Worm (Caenorhabditis elegans): ENCODE results near the gene F19C6.5.

F19C6.5 gene

ce11 chrX:9940524-9940923 is 44.2 kb downstream of the F19C6.5 start:
- no peak for TF ChIP-seq zfh-2 (GFP tag; conservative IDR thresholded peaks at IDR 0.05)
- TF ChIP-seq F10E7.11 (tag; optimal IDR thresholded peaks at IDR 0.05), result no peak

ce11 chrX:9938537-9938936 is 46.2 kb downstream of the F19C6.5 start, which contains the start of the genes C17G1.5 and C17G1.14:
Gene C17G1.5 (plus strand): TSS chrX:9938802.
Gene C17G1.14 (plus strand): TSS chrX:9938813.
- TF ChIP-seq cebp-1 (GFP tag; IDR thresholded peaks at IDR 0.05) (peak; percentile 39; the same call in 1 of the 2 replicates), cebp-1 (tag; optimal IDR thresholded peaks at IDR 0.05) (peak; percentile 73), snpc-3.4 (tag; optimal IDR thresholded peaks at IDR 0.05) (no peak)

ce11 chrX:9938091-9938490 is 46.6 kb downstream of the F19C6.5 start:
- TF ChIP-seq F57C9.4 (tag; optimal IDR thresholded peaks at IDR 0.05) (no peak), egrh-3 (GFP tag; IDR thresholded peaks at IDR 0.05) (no peak), pbrm-1 (GFP tag; IDR thresholded peaks at IDR 0.05) (no peak), die-1 (tag; optimal IDR thresholded peaks at IDR 0.05) (no peak), ama-1 (optimal IDR thresholded peaks at IDR 0.05) (no peak), ama-1 (GFP tag; optimal IDR thresholded peaks at IDR 0.05) (no peak), rcor-1 (GFP tag; IDR thresholded peaks at IDR 0.05) (no peak), ceh-40 (GFP tag; IDR thresholded peaks at IDR 0.05) (no peak), snpc-4 (GFP tag; optimal IDR thresholded peaks at IDR 0.05) (no peak), snpc-4 (tag; optimal IDR thresholded peaks at IDR 0.05) (no peak), nfya-1 (tag; optimal IDR thresholded peaks at IDR 0.05; ENCODE audit: borderline replicate concordance, insufficient read depth) (no peak), F57A8.1 (GFP tag; optimal IDR thresholded peaks at IDR 0.05) (no peak), Y67H2A.10 (GFP tag; conservative IDR thresholded peaks at IDR 0.05) (no peak), F39B2.1 (GFP tag; IDR thresholded peaks at IDR 0.05) (no peak), nfya-2 (GFP tag; IDR thresholded peaks at IDR 0.05) (no peak), athp-1 (tag; optimal IDR thresholded peaks at IDR 0.05) (no peak)

ce11 chrX:9934009-9934323 is 50.8 kb downstream of the F19C6.5 start:
- TF ChIP-seq sdz-38 (tag; optimal IDR thresholded peaks at IDR 0.05) (no peak), nhr-80 (tag; optimal IDR thresholded peaks at IDR 0.05) (peak; percentile 31), B0035.1 (tag; optimal IDR thresholded peaks at IDR 0.05) (no peak), F57A8.1 (GFP tag; optimal IDR thresholded peaks at IDR 0.05) (no peak)

ce11 chrX:9933291-9934008 is 51.3 kb downstream of the F19C6.5 start:
- no peak for TF ChIP-seq pbrm-1 (GFP tag; IDR thresholded peaks at IDR 0.05)
- no peak for TF ChIP-seq nfya-1 (tag; optimal IDR thresholded peaks at IDR 0.05; ENCODE audit: borderline replicate concordance, insufficient read depth)
- TF ChIP-seq chd-7 (tag; optimal IDR thresholded peaks at IDR 0.05), result no peak
- no peak for TF ChIP-seq somi-1 (GFP tag; optimal IDR thresholded peaks at IDR 0.05)
- TF ChIP-seq tlf-1 (GFP tag; optimal IDR thresholded peaks at IDR 0.05), result no peak
- no peak for TF ChIP-seq nhr-90 (tag; optimal IDR thresholded peaks at IDR 0.05)
- no peak for TF ChIP-seq C17E4.6 (GFP tag; IDR thresholded peaks at IDR 0.05)
- TF ChIP-seq ceh-79 (tag; optimal IDR thresholded peaks at IDR 0.05), result no peak
- TF ChIP-seq sdz-38 (tag; optimal IDR thresholded peaks at IDR 0.05), result no peak
- TF ChIP-seq ztf-3 (GFP tag; optimal IDR thresholded peaks at IDR 0.05), result no peak
- TF ChIP-seq nhr-80 (tag; optimal IDR thresholded peaks at IDR 0.05), result no peak
- TF ChIP-seq atf-7 (tag; optimal IDR thresholded peaks at IDR 0.05), result no peak
- TF ChIP-seq F57A8.1 (GFP tag; optimal IDR thresholded peaks at IDR 0.05), result no peak
- no peak for TF ChIP-seq egl-18 (GFP tag; IDR thresholded peaks at IDR 0.05)
- no peak for TF ChIP-seq dox-1 (GFP tag; IDR thresholded peaks at IDR 0.05)
- no peak for TF ChIP-seq dpff-1 (tag; optimal IDR thresholded peaks at IDR 0.05)
- no peak for TF ChIP-seq ccch-3 (GFP tag; optimal IDR thresholded peaks at IDR 0.05)
